Worm (Caenorhabditis elegans): ENCODE results near the gene swan-1.

- no peak for TF ChIP-seq zag-1 (tag; optimal IDR thresholded peaks at IDR 0.05)
- TF ChIP-seq nhr-12 (tag; optimal IDR thresholded peaks at IDR 0.05), result no peak
- TF ChIP-seq alr-1 (tag; optimal IDR thresholded peaks at IDR 0.05; ENCODE audit: borderline replicate concordance), result no peak
- TF ChIP-seq mdl-1 (tag; optimal IDR thresholded peaks at IDR 0.05), result no peak
- TF ChIP-seq pqm-1 (tag; optimal IDR thresholded peaks at IDR 0.05), result no peak
- TF ChIP-seq elt-3 (tag; optimal IDR thresholded peaks at IDR 0.05), result no peak
Measured at ce11 chrV:13780902-13781301, 26.1 kb downstream of the swan-1 start.
